Fruit fly (Drosophila melanogaster) whole organism, pupa: ENCODE measurements around the gene nonA.

ENCODE experiments used
- CG10348 ChIP-seq: fragments of 200-800 bp; sonication (Bioruptor generic); IDR thresholded peaks from 2 replicates; pipeline ENCODE4 v1.3.6; 2022; ENCODE audit warnings: missing biosample characterization, missing genetic modification characterization
- CG12605 ChIP-seq: fragments of 200-800 bp; sonication (Bioruptor generic); IDR thresholded peaks from 2 replicates; pipeline ENCODE4 v1.3.6; 2022; ENCODE audit warnings: missing biosample characterization, missing genetic modification characterization
- CG13204 ChIP-seq: fragments of 200-800 bp; sonication (Bioruptor generic); optimal IDR thresholded peaks from 2 replicates; lab custom pipeline; 2018; ENCODE audit warnings: missing biosample characterization, mild to moderate bottlenecking, missing genetic modification characterization, moderate library complexity
- CG14655 ChIP-seq: fragments of 200-800 bp; sonication (Bioruptor generic); optimal IDR thresholded peaks from 3 replicates; lab custom pipeline; 2017; ENCODE audit warnings: mild to moderate bottlenecking, missing biosample characterization, missing genetic modification reagents, missing genetic modification characterization
- CG15710 ChIP-seq: fragments of 200-800 bp; sonication (Bioruptor generic); optimal IDR thresholded peaks from 2 replicates; lab custom pipeline; 2018; ENCODE audit warnings: missing biosample characterization, mild to moderate bottlenecking, missing genetic modification characterization, moderate library complexity
- CG17806 ChIP-seq: fragments of 200-800 bp; sonication (Bioruptor generic); optimal IDR thresholded peaks from 2 replicates; lab custom pipeline; 2018; ENCODE audit warnings: missing biosample characterization, mild to moderate bottlenecking, missing genetic modification characterization, moderate library complexity
- CG32121 ChIP-seq: fragments of 200-800 bp; sonication (Bioruptor generic); IDR thresholded peaks from 2 replicates; pipeline ENCODE4 v1.3.6; 2022; ENCODE audit warnings: missing biosample characterization, missing genetic modification characterization
- CG34367 ChIP-seq: fragments of 200-800 bp; sonication (Bioruptor generic); optimal IDR thresholded peaks from 2 replicates; lab custom pipeline; 2018; ENCODE audit warnings: missing biosample characterization, mild to moderate bottlenecking, missing genetic modification characterization
- CG4496 ChIP-seq: fragments of 200-800 bp; sonication (Bioruptor generic); IDR thresholded peaks from 3 replicates; pipeline ENCODE4 v1.3.6; 2022; ENCODE audit warnings: missing biosample characterization, missing genetic modification characterization
- CG8159 ChIP-seq: fragments of 200-800 bp; sonication (Bioruptor generic); optimal IDR thresholded peaks from 3 replicates; lab custom pipeline; 2018; ENCODE audit warnings: missing biosample characterization, mild to moderate bottlenecking, missing genetic modification characterization, moderate library complexity
- CG8301 ChIP-seq: fragments of 200-800 bp; sonication (Bioruptor generic); optimal IDR thresholded peaks from 2 replicates; lab custom pipeline; 2018; ENCODE audit warnings: missing biosample characterization, mild to moderate bottlenecking, missing genetic modification characterization
- CG9948 ChIP-seq: fragments of 200-800 bp; sonication (Bioruptor generic); optimal IDR thresholded peaks from 2 replicates; lab custom pipeline; 2018; ENCODE audit warnings: missing biosample characterization, mild to moderate bottlenecking, missing genetic modification characterization, moderate library complexity
- D1 ChIP-seq: fragments of 200-800 bp; sonication (Bioruptor generic); optimal IDR thresholded peaks from 2 replicates; lab custom pipeline; 2018; ENCODE audit warnings: missing biosample characterization, mild to moderate bottlenecking, missing genetic modification characterization, moderate library complexity
- EcR ChIP-seq: fragments of 200-800 bp; sonication (Bioruptor generic); optimal IDR thresholded peaks from 3 replicates; lab custom pipeline; 2019; ENCODE audit warnings: missing biosample characterization, missing genetic modification characterization, mild to moderate bottlenecking, moderate library complexity, missing genetic modification reagents
- Ets98B ChIP-seq: fragments of 200-800 bp; sonication (Bioruptor generic); IDR thresholded peaks from 2 replicates; pipeline ENCODE4 v1.3.6; 2022; ENCODE audit warnings: missing biosample characterization, missing genetic modification characterization
- Pif1A ChIP-seq: fragments of 200-800 bp; sonication (Bioruptor generic); optimal IDR thresholded peaks from 3 replicates; lab custom pipeline; 2016; ENCODE audit warnings: missing biosample characterization, missing genetic modification characterization
- Pif1B ChIP-seq: fragments of 200-800 bp; sonication (Bioruptor generic); optimal IDR thresholded peaks from 3 replicates; lab custom pipeline; 2016; ENCODE audit warnings: missing biosample characterization, missing genetic modification characterization
- Snoo ChIP-seq: fragments of 200-800 bp; sonication (Bioruptor generic); optimal IDR thresholded peaks from 3 replicates; lab custom pipeline; 2017; ENCODE audit warnings: missing biosample characterization, mild to moderate bottlenecking, missing genetic modification characterization, inconsistent platforms
- fd96Ca ChIP-seq: fragments of 200-800 bp; sonication (Bioruptor generic); IDR thresholded peaks from 3 replicates; pipeline ENCODE4 v1.3.6; 2022; ENCODE audit warnings: missing biosample characterization, missing genetic modification characterization
- gl ChIP-seq: fragments of 200-800 bp; sonication (Bioruptor generic); optimal IDR thresholded peaks from 2 replicates; lab custom pipeline; 2018; ENCODE audit warnings: missing biosample characterization, mild to moderate bottlenecking, missing genetic modification characterization
- rn ChIP-seq: fragments of 200-800 bp; sonication (Bioruptor generic); IDR thresholded peaks from 2 replicates; pipeline ENCODE4 v1.3.6; 2022; ENCODE audit warnings: missing biosample characterization, missing genetic modification characterization

The nonA gene

dm6 chrX:16350062-16350461 is 11.3 kb upstream of the nonA start, which contains the start of gene sl:
Gene sl, plus strand, starts transcription at chrX:16350315.
- TF ChIP-seq Ets98B (no peak), fd96Ca (no peak), gl (tag; lab: Kevin White, UChicago) (no peak), CG4496 (GFP tag; lab: Robert Waterston, UW) (no peak), CG34367 (tag; lab: Kevin White, UChicago) (no peak), CG17806 (tag; lab: Kevin White, UChicago) (no peak), Snoo (tag; lab: Kevin White, UChicago) (no peak), D1 (no peak), CG8301 (tag; lab: Kevin White, UChicago) (no peak), CG8159 (tag; lab: Kevin White, UChicago) (no peak), EcR (GFP tag; lab: Kevin White, UChicago) (no peak), Pif1B (GFP tag; lab: Kevin White, UChicago) (no peak), CG9948 (no peak), CG32121 (GFP tag; lab: Robert Waterston, UW) (no peak), Pif1A (GFP tag; lab: Kevin White, UChicago) (no peak), CG12605 (no peak)

- peak; percentile 84 for TF ChIP-seq Pif1B (GFP tag; lab: Kevin White, UChicago)
- TF ChIP-seq CG4496 (GFP tag; lab: Robert Waterston, UW), result peak; percentile 93
- peak; percentile 90 for TF ChIP-seq CG15710 (tag; lab: Kevin White, UChicago)
- TF ChIP-seq Snoo (tag; lab: Kevin White, UChicago), result peak; percentile 86
- TF ChIP-seq CG34367 (tag; lab: Kevin White, UChicago), result peak; percentile 87
- peak; percentile 84 for TF ChIP-seq CG8301 (tag; lab: Kevin White, UChicago)
- TF ChIP-seq Pif1A (GFP tag; lab: Kevin White, UChicago), result no peak
- TF ChIP-seq CG12605, result peak; percentile 87
- TF ChIP-seq CG17806 (tag; lab: Kevin White, UChicago), result peak; percentile 91
- TF ChIP-seq CG8159 (tag; lab: Kevin White, UChicago), result peak; percentile 93
- TF ChIP-seq CG13204 (GFP tag; lab: Kevin White, UChicago), result no peak
- TF ChIP-seq CG10348, result no peak; the same call in 1 of the 2 replicates
- TF ChIP-seq CG14655 (GFP tag; lab: Kevin White, UChicago), result no peak
- peak; percentile 73 for TF ChIP-seq gl (tag; lab: Kevin White, UChicago)
- peak; percentile 86 for TF ChIP-seq EcR (GFP tag; lab: Kevin White, UChicago)
- TF ChIP-seq CG9948, result peak; percentile 91
- TF ChIP-seq rn (GFP tag; lab: Robert Waterston, UW), result no peak; the same call in 1 of the 2 replicates
- peak; percentile 91 for TF ChIP-seq CG32121 (GFP tag; lab: Robert Waterston, UW)
- TF ChIP-seq D1, result no peak
- TF ChIP-seq Ets98B, result peak; percentile 87; the same call in 1 of the 2 replicates
- TF ChIP-seq fd96Ca, result no peak
Observed at dm6 chrX:16358670-16359320, 2.6 kb upstream of the nonA start, which contains the start of the genes U2af50 and PIG-Q. Gene U2af50, minus strand, starts transcription at chrX:16359039. Gene PIG-Q, plus strand, starts transcription at chrX:16359143.

- TF ChIP-seq gl (tag; lab: Kevin White, UChicago) (no peak), Pif1A (GFP tag; lab: Kevin White, UChicago) (no peak), CG15710 (tag; lab: Kevin White, UChicago) (no peak), CG4496 (GFP tag; lab: Robert Waterston, UW) (no peak), Pif1B (GFP tag; lab: Kevin White, UChicago) (no peak), CG34367 (tag; lab: Kevin White, UChicago) (no peak), CG14655 (GFP tag; lab: Kevin White, UChicago) (no peak), CG8301 (tag; lab: Kevin White, UChicago) (no peak), CG32121 (GFP tag; lab: Robert Waterston, UW) (no peak), CG8159 (tag; lab: Kevin White, UChicago) (no peak), CG13204 (GFP tag; lab: Kevin White, UChicago) (no peak), CG17806 (tag; lab: Kevin White, UChicago) (no peak), EcR (GFP tag; lab: Kevin White, UChicago) (no peak)
Observed at dm6 chrX:16368585-16368984, 7.2 kb downstream of the nonA start.

dm6 chrX:16371923-16372322 is 10.6 kb downstream of the nonA start:
- TF ChIP-seq D1 (peak; percentile 51), Pif1B (GFP tag; lab: Kevin White, UChicago) (peak; percentile 14), CG8301 (tag; lab: Kevin White, UChicago) (no peak), CG17806 (tag; lab: Kevin White, UChicago) (peak; percentile 28)

dm6 chrX:16372492-16373350 is 11.4 kb downstream of the nonA start, which contains the start of gene Fur2:
Gene Fur2, plus strand, starts transcription at chrX:16373086.
- TF ChIP-seq CG9948 (no peak), CG34367 (tag; lab: Kevin White, UChicago) (no peak), Pif1A (GFP tag; lab: Kevin White, UChicago) (no peak), rn (GFP tag; lab: Robert Waterston, UW) (no peak), gl (tag; lab: Kevin White, UChicago) (peak; percentile 54), CG32121 (GFP tag; lab: Robert Waterston, UW) (no peak), CG4496 (GFP tag; lab: Robert Waterston, UW) (no peak), CG12605 (peak; percentile 73), CG15710 (tag; lab: Kevin White, UChicago) (no peak), CG14655 (GFP tag; lab: Kevin White, UChicago) (no peak), Snoo (tag; lab: Kevin White, UChicago) (no peak), CG13204 (GFP tag; lab: Kevin White, UChicago) (no peak)
